Worm (Caenorhabditis elegans) whole organism, mixed stage, embryonic: ENCODE results near the gene C03C10.2.

Experiments
- ceh-83 ChIP-seq: fragments of 200-800 bp; sonication (Bioruptor generic); optimal IDR thresholded peaks from 2 replicates; lab custom pipeline; 2018; ENCODE audit warnings: mild to moderate bottlenecking, missing genetic modification characterization, missing compliant biosample characterization
- ces-1 ChIP-seq: fragments of 150-350 bp; optimal IDR thresholded peaks from 2 replicates; lab custom pipeline; 2014; ENCODE audit warnings: missing biosample characterization, missing genetic modification reagents, missing genetic modification characterization
- drap-1 ChIP-seq: fragments of 200-800 bp; sonication (Bioruptor generic); optimal IDR thresholded peaks from 3 replicates; lab custom pipeline; 2018; ENCODE audit warnings: mild to moderate bottlenecking, missing genetic modification characterization, missing compliant biosample characterization
- lin-13 ChIP-seq: fragments of 150-350 bp; optimal IDR thresholded peaks from 2 replicates; lab custom pipeline; 2014; ENCODE audit warnings: missing biosample characterization, missing genetic modification characterization
- mab-5 ChIP-seq: fragments of 150-350 bp; optimal IDR thresholded peaks from 2 replicates; lab custom pipeline; 2014; ENCODE audit warnings: missing biosample characterization, missing genetic modification characterization
- mls-2 ChIP-seq: sonication (generic microtip); optimal IDR thresholded peaks from 2 replicates; lab custom pipeline; 2016; ENCODE audit warnings: mild to moderate bottlenecking, missing genetic modification characterization, moderate library complexity, missing compliant biosample characterization
- pha-4 ChIP-seq: fragments of 150-350 bp; optimal IDR thresholded peaks from 2 replicates; lab custom pipeline; 2018; ENCODE audit warnings: missing biosample characterization, missing genetic modification reagents, missing genetic modification characterization
- snpc-4 ChIP-seq: fragments of 150-350 bp; optimal IDR thresholded peaks from 2 replicates; lab custom pipeline; 2014; ENCODE audit warnings: missing biosample characterization, missing genetic modification characterization

DNA sequence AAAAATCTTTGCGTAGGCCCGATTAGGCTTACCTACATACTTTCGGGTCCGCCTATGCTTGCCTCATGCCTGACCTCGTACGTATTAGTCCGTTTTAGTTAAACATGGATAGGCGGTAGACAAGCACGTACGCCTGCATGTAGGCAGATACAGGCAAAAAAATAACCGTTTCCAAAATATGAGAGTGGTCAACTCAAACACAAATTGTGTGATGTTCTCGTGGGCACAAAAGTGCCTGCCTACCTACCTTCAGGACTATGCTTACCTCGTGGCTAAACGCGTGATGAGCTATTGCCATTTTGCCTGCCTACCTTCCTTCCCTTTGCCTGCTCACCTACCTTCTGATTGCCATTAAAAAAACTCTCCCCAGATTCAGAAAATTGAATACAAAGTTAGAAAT lies 15.7 kb downstream of the C03C10.2 start:
- TF ChIP-seq mls-2 (tag; lab: Kevin White, UChicago) (no peak), mab-5 (tag; lab: Kevin White, UChicago) (no peak), drap-1 (no peak), lin-13 (tag; lab: Kevin White, UChicago) (no peak), pha-4 (no peak), snpc-4 (no peak), ces-1 (no peak), ceh-83 (GFP tag; lab: Kevin White, UChicago) (no peak)
